Fruit fly (Drosophila melanogaster) whole organism, adult: ENCODE data around the gene CG15880.

Source experiments
- Crg-1 ChIP-seq: fragments of 200-800 bp; sonication (Bioruptor generic); optimal IDR thresholded peaks from 2 replicates; lab custom pipeline; 2016; ENCODE audit warnings: missing biosample characterization, missing genetic modification characterization
- cnc ChIP-seq, 2 experiments: fragments of >200 bp; optimal IDR thresholded peaks; 2 replicates each; lab custom pipeline; 2017
- ovo ChIP-seq: fragments of 200-800 bp; sonication (Bioruptor generic); optimal IDR thresholded peaks from 2 replicates; lab custom pipeline; 2016; ENCODE audit warnings: missing biosample characterization, missing genetic modification characterization

DNA sequence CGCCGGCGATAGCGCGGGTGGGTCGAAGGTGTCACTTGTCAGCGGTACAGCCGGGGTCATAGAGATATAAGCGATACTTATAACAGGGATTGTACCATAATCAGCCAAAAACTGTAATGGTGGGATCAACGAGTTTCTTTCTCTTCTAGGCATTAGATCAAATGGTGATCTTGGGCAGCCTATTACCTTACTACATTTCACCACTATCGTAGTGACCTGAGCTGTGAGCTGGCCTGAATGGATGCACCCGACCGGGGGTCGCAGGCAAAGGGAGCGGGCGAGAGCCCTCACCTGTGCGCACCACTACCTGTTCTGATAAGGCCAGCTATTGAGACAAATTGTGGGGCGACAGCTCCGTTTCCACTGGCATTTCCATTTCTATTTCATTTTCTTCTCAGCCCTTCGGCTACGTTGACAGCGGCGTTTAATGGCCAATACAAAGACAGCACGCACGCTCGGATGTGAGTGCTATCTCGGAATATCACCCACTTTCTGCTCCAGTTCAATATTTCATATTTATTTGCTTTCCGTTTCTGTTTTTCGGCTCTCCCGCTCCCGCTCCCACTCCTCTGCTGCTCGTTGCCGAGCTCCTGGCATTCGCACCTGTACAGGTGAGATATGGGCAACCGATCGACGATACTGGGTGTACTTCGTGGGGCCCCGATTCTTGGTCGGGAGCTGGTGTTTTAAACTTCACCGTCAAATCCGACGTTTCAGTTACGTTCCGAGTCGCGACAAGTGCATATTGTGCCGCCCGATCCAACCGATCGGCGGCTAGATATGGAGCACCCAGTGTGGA lies 39.1 kb upstream of the CG15880 start:
- TF ChIP-seq Crg-1 (no peak), ovo (no peak), cnc (optimal IDR thresholded peaks at IDR 0.05; lab: Kevin White, UChicago) (no peak)
